Worm (Caenorhabditis elegans) whole organism, L1 larva: ENCODE data around the gene F56D5.5.
A peak's percentile ranks its signal among the peaks of the same experiment; 100 is the strongest.

Experiments used
- C04F5.9 ChIP-seq: sonication (generic microtip); optimal IDR thresholded peaks from 2 replicates; lab custom pipeline; 2016; ENCODE audit warnings: missing genetic modification characterization, missing compliant biosample characterization
- C16A3.4 ChIP-seq: fragments of 150-350 bp; optimal IDR thresholded peaks from 2 replicates; lab custom pipeline; 2014; ENCODE audit warnings: missing biosample characterization, missing genetic modification characterization
- F16B12.6 ChIP-seq: fragments of 150-350 bp; optimal IDR thresholded peaks from 2 replicates; lab custom pipeline; 2014; ENCODE audit warnings: missing biosample characterization, missing genetic modification characterization
- Y116A8C.19 ChIP-seq: sonication (generic microtip); optimal IDR thresholded peaks from 2 replicates; lab custom pipeline; 2016; ENCODE audit warnings: missing compliant biosample characterization, missing genetic modification characterization, borderline replicate concordance
- aha-1 ChIP-seq: fragments of 150-350 bp; optimal IDR thresholded peaks from 2 replicates; lab custom pipeline; 2014; ENCODE audit warnings: missing biosample characterization, missing genetic modification characterization
- alr-1 ChIP-seq: fragments of 200-800 bp; sonication (Bioruptor generic); optimal IDR thresholded peaks from 2 replicates; lab custom pipeline; 2018; ENCODE audit warnings: borderline replicate concordance, mild to moderate bottlenecking, missing genetic modification characterization, missing compliant biosample characterization
- ceh-8 ChIP-seq: fragments of 200-800 bp; sonication (Bioruptor generic); optimal IDR thresholded peaks from 2 replicates; lab custom pipeline; 2018; ENCODE audit warnings: mild to moderate bottlenecking, missing genetic modification characterization, moderate library complexity, missing compliant biosample characterization
- ceh-82 ChIP-seq, 3 experiments: fragments of 150-350 bp in 1 of 3; sonication (generic microtip) in 2 of 3; optimal IDR thresholded peaks; 2 replicates each; lab custom pipeline; 2014 to 2017; ENCODE audit warnings: missing biosample characterization in 3 of 3, missing genetic modification characterization in 3 of 3
- ceh-88 ChIP-seq: fragments of 200-800 bp; sonication (Bioruptor generic); IDR thresholded peaks from 2 replicates; pipeline ENCODE4 v1.3.6; 2022; ENCODE audit warnings: missing genetic modification characterization, missing compliant biosample characterization
- ceh-90 ChIP-seq: sonication (generic microtip); optimal IDR thresholded peaks from 2 replicates; lab custom pipeline; 2016; ENCODE audit warnings: missing genetic modification characterization, missing compliant biosample characterization
- dsc-1 ChIP-seq: sonication (generic microtip); optimal IDR thresholded peaks from 2 replicates; lab custom pipeline; 2016; ENCODE audit warnings: mild to moderate bottlenecking, missing genetic modification characterization, missing compliant biosample characterization
- efl-3 ChIP-seq: fragments of 200-800 bp; sonication (Bioruptor generic); optimal IDR thresholded peaks from 2 replicates; lab custom pipeline; 2018; ENCODE audit warnings: mild to moderate bottlenecking, missing genetic modification characterization, missing compliant biosample characterization
- ets-5 ChIP-seq: fragments of 200-800 bp; sonication (Bioruptor generic); IDR thresholded peaks from 2 replicates; pipeline ENCODE4 v1.3.6; 2022; ENCODE audit warnings: missing genetic modification characterization, missing compliant biosample characterization
- fkh-10 ChIP-seq: sonication (generic microtip); optimal IDR thresholded peaks from 2 replicates; lab custom pipeline; 2017; ENCODE audit warnings: missing biosample characterization, missing genetic modification reagents, missing genetic modification characterization
- fos-1 ChIP-seq: fragments of 150-350 bp; optimal IDR thresholded peaks from 2 replicates; lab custom pipeline; 2014; ENCODE audit warnings: missing biosample characterization, missing genetic modification characterization
- grh-1 ChIP-seq: fragments of 200-800 bp; sonication (Bioruptor generic); IDR thresholded peaks from 2 replicates; pipeline ENCODE4 v1.3.6; 2022; ENCODE audit warnings: missing genetic modification reagents, missing genetic modification characterization, missing compliant biosample characterization
- hlh-17 ChIP-seq: fragments of 200-800 bp; sonication (Bioruptor generic); optimal IDR thresholded peaks from 2 replicates; lab custom pipeline; 2018; ENCODE audit warnings: missing genetic modification characterization, mild to moderate bottlenecking, missing compliant biosample characterization, moderate library complexity, borderline replicate concordance
- hlh-4 ChIP-seq: sonication (generic microtip); optimal IDR thresholded peaks from 2 replicates; lab custom pipeline; 2016; ENCODE audit warnings: mild to moderate bottlenecking, missing genetic modification characterization, missing compliant biosample characterization
- irx-1 ChIP-seq: sonication (generic microtip); optimal IDR thresholded peaks from 2 replicates; lab custom pipeline; 2016; ENCODE audit warnings: missing genetic modification characterization, missing compliant biosample characterization
- isw-1 ChIP-seq: fragments of 200-800 bp; sonication (Bioruptor generic); IDR thresholded peaks from 2 replicates; pipeline ENCODE4 v1.3.6; 2022; ENCODE audit warnings: missing genetic modification characterization, missing compliant biosample characterization
- lin-13 ChIP-seq: fragments of 150-350 bp; optimal IDR thresholded peaks from 2 replicates; lab custom pipeline; 2014; ENCODE audit warnings: missing biosample characterization, missing genetic modification reagents, missing genetic modification characterization
- lin-15B ChIP-seq: fragments of 150-350 bp; sonication (generic microtip); optimal IDR thresholded peaks from 3 replicates; lab custom pipeline; 2014; ENCODE audit warnings: missing biosample characterization, missing genetic modification characterization
- lin-39 ChIP-seq: fragments of 150-350 bp; optimal IDR thresholded peaks from 2 replicates; lab custom pipeline; 2014; ENCODE audit warnings: missing biosample characterization, missing genetic modification reagents, missing genetic modification characterization
- lir-3 ChIP-seq: sonication (generic microtip); optimal IDR thresholded peaks from 2 replicates; lab custom pipeline; 2016; ENCODE audit warnings: mild to moderate bottlenecking, missing genetic modification characterization, moderate library complexity, missing compliant biosample characterization; ENCODE audit not compliant: poor library complexity
- mab-9 ChIP-seq: fragments of 200-800 bp; sonication (Bioruptor generic); IDR thresholded peaks from 2 replicates; pipeline ENCODE4 v1.3.6; 2022; ENCODE audit warnings: missing genetic modification reagents, missing genetic modification characterization, missing compliant biosample characterization
- mdl-1 ChIP-seq, 2 experiments: fragments of 150-350 bp; optimal IDR thresholded peaks; 2 replicates each; lab custom pipeline; 2014 to 2017; ENCODE audit warnings: missing biosample characterization in 2 of 2, missing genetic modification characterization in 2 of 2, inconsistent platforms in 1 of 2
- mef-2 ChIP-seq: fragments of 150-350 bp; optimal IDR thresholded peaks from 2 replicates; lab custom pipeline; 2014; ENCODE audit warnings: missing biosample characterization, missing genetic modification characterization
- nhr-12 ChIP-seq: sonication (generic microtip); optimal IDR thresholded peaks from 2 replicates; lab custom pipeline; 2017; ENCODE audit warnings: missing biosample characterization, missing genetic modification characterization
- nhr-19 ChIP-seq: fragments of 200-800 bp; sonication (Bioruptor generic); conservative IDR thresholded peaks from 2 replicates; pipeline ENCODE4 v1.3.6; 2022; ENCODE audit warnings: missing genetic modification characterization, missing compliant biosample characterization
- nhr-237 ChIP-seq: fragments of 150-350 bp; optimal IDR thresholded peaks from 2 replicates; lab custom pipeline; 2014; ENCODE audit warnings: missing biosample characterization, missing genetic modification characterization
- nhr-28 ChIP-seq: fragments of 150-350 bp; optimal IDR thresholded peaks from 2 replicates; lab custom pipeline; 2014; ENCODE audit warnings: missing biosample characterization, missing genetic modification characterization
- nhr-47 ChIP-seq: sonication (generic microtip); optimal IDR thresholded peaks from 2 replicates; lab custom pipeline; 2016; ENCODE audit warnings: mild to moderate bottlenecking, missing genetic modification characterization, moderate library complexity, missing compliant biosample characterization
- nhr-71 ChIP-seq: sonication (generic microtip); optimal IDR thresholded peaks from 2 replicates; lab custom pipeline; 2016; ENCODE audit warnings: mild to moderate bottlenecking, missing genetic modification characterization, moderate library complexity, missing compliant biosample characterization
- nhr-77 ChIP-seq: fragments of 150-350 bp; optimal IDR thresholded peaks from 2 replicates; lab custom pipeline; 2014; ENCODE audit warnings: missing biosample characterization, missing genetic modification characterization
- nhr-84 ChIP-seq: sonication (generic microtip); optimal IDR thresholded peaks from 2 replicates; lab custom pipeline; 2017; ENCODE audit warnings: missing biosample characterization, missing genetic modification characterization
- nhr-85 ChIP-seq: sonication (generic microtip); peaks from one replicate; lab custom pipeline; 2016; ENCODE audit warnings: missing genetic modification characterization, inconsistent platforms, missing compliant biosample characterization
- nhr-90 ChIP-seq: sonication (generic microtip); optimal IDR thresholded peaks from 2 replicates; lab custom pipeline; 2016; ENCODE audit warnings: mild to moderate bottlenecking, missing genetic modification characterization, missing compliant biosample characterization; ENCODE audit not compliant: poor library complexity
- rnt-1 ChIP-seq: sonication (generic microtip); optimal IDR thresholded peaks from 2 replicates; lab custom pipeline; 2016; ENCODE audit warnings: mild to moderate bottlenecking, missing genetic modification characterization, moderate library complexity, missing compliant biosample characterization
- skn-1 ChIP-seq: fragments of 150-350 bp; optimal IDR thresholded peaks from 2 replicates; lab custom pipeline; 2014; ENCODE audit warnings: missing biosample characterization, missing genetic modification characterization
- snpc-4 ChIP-seq: fragments of 150-350 bp; optimal IDR thresholded peaks from 2 replicates; lab custom pipeline; 2014; ENCODE audit warnings: missing biosample characterization, missing genetic modification characterization
- sptf-1 ChIP-seq: fragments of 150-350 bp; optimal IDR thresholded peaks from 2 replicates; lab custom pipeline; 2014; ENCODE audit warnings: missing biosample characterization, missing genetic modification characterization
- sup-37 ChIP-seq: fragments of 200-800 bp; sonication (Bioruptor generic); optimal IDR thresholded peaks from 2 replicates; lab custom pipeline; 2018; ENCODE audit warnings: mild to moderate bottlenecking, missing genetic modification characterization, missing compliant biosample characterization
- tbx-2 ChIP-seq: sonication (generic microtip); optimal IDR thresholded peaks from 2 replicates; lab custom pipeline; 2016; ENCODE audit warnings: missing genetic modification characterization, missing compliant biosample characterization
- unc-130 ChIP-seq: fragments of 150-350 bp; optimal IDR thresholded peaks from 2 replicates; lab custom pipeline; 2017; ENCODE audit warnings: missing biosample characterization, missing genetic modification characterization, inconsistent platforms
- unc-86 ChIP-seq: sonication (generic microtip); optimal IDR thresholded peaks from 2 replicates; lab custom pipeline; 2016; ENCODE audit warnings: missing genetic modification characterization, missing compliant biosample characterization
- unc-98 ChIP-seq: fragments of 200-800 bp; sonication (Bioruptor generic); IDR thresholded peaks from 2 replicates; pipeline ENCODE4 v1.3.6; 2022; ENCODE audit warnings: missing genetic modification characterization, missing compliant biosample characterization
- zip-4 ChIP-seq: fragments of 200-800 bp; sonication (Bioruptor generic); optimal IDR thresholded peaks from 2 replicates; lab custom pipeline; 2018; ENCODE audit warnings: mild to moderate bottlenecking, missing genetic modification characterization, moderate library complexity, missing compliant biosample characterization
- ztf-4 ChIP-seq: fragments of 150-350 bp; optimal IDR thresholded peaks from 2 replicates; lab custom pipeline; 2014; ENCODE audit warnings: missing biosample characterization, missing genetic modification characterization

F56D5.5 gene

DNA sequence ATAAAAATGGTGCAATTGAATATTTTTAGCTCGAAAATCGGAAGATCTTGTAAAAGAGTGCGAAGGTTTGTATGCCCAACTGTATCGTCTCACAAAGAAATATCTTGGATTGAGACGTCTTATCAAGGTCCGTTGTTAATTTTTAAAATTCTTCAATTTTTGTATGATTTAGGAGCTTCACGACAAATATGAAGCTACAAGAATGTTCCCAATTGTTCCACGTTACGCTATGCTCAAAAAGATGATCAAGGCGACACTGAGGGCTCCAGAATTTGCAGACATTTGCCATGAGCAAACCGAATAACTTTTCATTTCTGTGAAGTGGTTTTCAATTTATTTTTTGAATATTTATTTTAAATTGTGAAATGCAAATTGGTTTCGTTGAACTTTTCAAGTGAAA, 30.8 kb upstream of the F56D5.5 start (continued):
- TF ChIP-seq nhr-28 (tag; lab: Kevin White, UChicago) (no peak), tbx-2 (tag; lab: Kevin White, UChicago) (no peak), skn-1 (no peak), fos-1 (no peak), grh-1 (GFP tag; lab: Robert Waterston, UW) (no peak), ceh-8 (GFP tag; lab: Kevin White, UChicago) (no peak), lir-3 (tag; lab: Kevin White, UChicago) (no peak), sptf-1 (tag; lab: Kevin White, UChicago) (no peak), ceh-90 (no peak), ceh-82 (tag; optimal IDR thresholded peaks at IDR 0.05; lab: Kevin White, UChicago) (no peak), lin-15B (tag; lab: Kevin White, UChicago) (no peak), hlh-17 (GFP tag; lab: Kevin White, UChicago) (no peak), mab-9 (no peak), ceh-88 (GFP tag; lab: Robert Waterston, UW) (no peak), mef-2 (no peak), efl-3 (GFP tag; lab: Kevin White, UChicago) (no peak), fkh-10 (GFP tag; lab: Kevin White, UChicago) (no peak), nhr-12 (tag; lab: Kevin White, UChicago) (no peak), rnt-1 (no peak), zip-4 (GFP tag; lab: Kevin White, UChicago) (no peak), ets-5 (no peak), isw-1 (GFP tag; lab: Robert Waterston, UW) (no peak), nhr-90 (tag; lab: Kevin White, UChicago) (peak; percentile 71), F16B12.6 (tag; lab: Kevin White, UChicago) (no peak), lin-13 (GFP tag; lab: Kevin White, UChicago) (no peak), alr-1 (tag; lab: Kevin White, UChicago) (no peak), nhr-19 (peak; percentile 56), unc-98 (GFP tag; lab: Robert Waterston, UW) (no peak), aha-1 (tag; lab: Kevin White, UChicago) (no peak), nhr-85 (tag; lab: Kevin White, UChicago) (peak; percentile 75), nhr-237 (tag; lab: Kevin White, UChicago) (no peak), nhr-71 (tag; lab: Kevin White, UChicago) (peak; percentile 74), dsc-1 (tag; lab: Kevin White, UChicago) (no peak), sup-37 (GFP tag; lab: Kevin White, UChicago) (no peak), hlh-4 (no peak), lin-39 (no peak), nhr-84 (no peak), C04F5.9 (tag; lab: Kevin White, UChicago) (no peak), Y116A8C.19 (tag; lab: Kevin White, UChicago) (no peak), nhr-47 (tag; lab: Kevin White, UChicago) (peak; percentile 8), snpc-4 (tag; lab: Kevin White, UChicago) (no peak), irx-1 (no peak), nhr-77 (no peak), unc-130 (tag; lab: Kevin White, UChicago) (no peak), unc-86 (tag; lab: Kevin White, UChicago) (no peak), mdl-1 (tag; optimal IDR thresholded peaks at IDR 0.05; lab: Kevin White, UChicago) (no peak), C16A3.4 (no peak), ztf-4 (tag; lab: Kevin White, UChicago) (peak; percentile 59)
- TF ChIP-seq, all 84 proteins: peak for 16
